Fruit fly (Drosophila melanogaster): Measurements from ENCODE around the gene red.

DNA sequence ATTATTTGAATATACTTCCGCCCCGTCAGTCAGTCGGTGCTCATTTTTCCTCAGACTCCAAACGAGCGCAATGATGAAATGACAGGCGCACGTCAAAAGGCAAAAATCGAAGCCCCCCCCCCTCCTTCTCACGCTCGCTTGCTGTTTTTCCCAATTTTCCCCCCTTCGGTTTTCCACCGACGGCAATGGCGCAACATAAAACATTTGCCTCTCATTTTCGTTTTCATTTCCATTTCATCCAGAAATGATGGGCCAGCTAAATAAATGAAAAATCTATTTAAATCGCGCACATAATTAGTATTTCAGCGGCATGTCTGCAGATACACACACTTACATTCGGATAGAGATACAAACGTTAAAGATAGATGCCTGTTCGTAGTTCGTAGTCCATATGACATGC, 42.6 kb downstream of the red start:
- no peak for TF ChIP-seq CG12768 (GFP tag; optimal IDR thresholded peaks at IDR 0.05)
- TF ChIP-seq bab1 (GFP tag; optimal IDR thresholded peaks at IDR 0.05), result no peak
- no peak for TF ChIP-seq CG33017 (tag; optimal IDR thresholded peaks at IDR 0.05)
